Fruit fly (Drosophila melanogaster): ENCODE results near the gene CG42375.

CG42375 gene

DNA sequence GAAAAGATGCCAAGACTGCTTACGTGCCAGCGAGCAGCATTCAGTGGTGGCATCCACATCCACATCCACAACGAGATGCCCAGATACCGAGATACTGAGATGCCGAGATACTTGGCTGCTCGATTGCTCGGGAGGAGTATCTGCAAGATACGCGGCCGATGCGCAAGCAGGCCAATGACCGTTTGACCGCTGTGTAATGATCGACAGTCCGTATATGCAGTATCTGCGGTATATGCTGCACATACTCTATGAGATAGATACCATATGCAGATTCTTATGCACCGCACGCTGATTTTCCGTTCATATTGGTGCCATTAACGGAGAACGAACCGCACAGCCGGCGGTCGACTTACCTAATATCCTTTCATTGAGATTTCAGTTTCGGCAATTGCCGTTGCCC is 29.8 kb downstream of the CG42375 start:
- no peak for TF ChIP-seq Vsx2 (GFP tag; optimal IDR thresholded peaks at IDR 0.05; ENCODE audit: partially characterized antibody)
- TF ChIP-seq N (GFP tag; optimal IDR thresholded peaks at IDR 0.05), result no peak
- TF ChIP-seq rgr (GFP tag; optimal IDR thresholded peaks at IDR 0.05), result no peak
- no peak for TF ChIP-seq tai (GFP tag; optimal IDR thresholded peaks at IDR 0.05)
- TF ChIP-seq woc (GFP tag; optimal IDR thresholded peaks at IDR 0.05), result no peak
- TF ChIP-seq foxo (GFP tag; optimal IDR thresholded peaks at IDR 0.05), result no peak
- TF ChIP-seq Hr78 (GFP tag; optimal IDR thresholded peaks at IDR 0.05), result no peak
- no peak for TF ChIP-seq fru (GFP tag; optimal IDR thresholded peaks at IDR 0.05)
- no peak for TF ChIP-seq lola (GFP tag; optimal IDR thresholded peaks at IDR 0.05)
- no peak for TF ChIP-seq jim (GFP tag; optimal IDR thresholded peaks at IDR 0.05)
- TF ChIP-seq CG32264 (GFP tag; optimal IDR thresholded peaks at IDR 0.05), result no peak
- no peak for TF ChIP-seq CrebA (GFP tag; optimal IDR thresholded peaks at IDR 0.05; ENCODE audit: borderline replicate concordance)

DNA sequence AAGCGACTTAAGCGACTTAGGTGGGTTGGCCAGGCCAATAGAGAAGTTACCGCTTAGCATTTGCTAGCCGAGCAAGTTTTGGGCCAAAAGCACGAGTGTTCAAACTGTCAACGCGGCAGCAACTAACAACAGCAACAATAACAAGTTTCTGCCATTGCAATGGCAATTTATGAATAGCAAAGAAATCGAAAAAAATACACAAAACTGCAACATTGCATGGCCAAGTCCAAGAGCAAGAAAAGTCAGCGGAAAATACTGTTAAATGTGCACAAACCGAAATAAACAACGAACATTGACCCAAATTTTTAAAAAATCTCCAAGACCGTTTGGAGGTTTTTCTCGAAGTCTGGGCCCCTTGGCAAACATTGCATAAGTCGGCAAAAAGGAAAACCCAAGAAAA is 30.9 kb downstream of the CG42375 start:
- TF ChIP-seq Dif (GFP tag; optimal IDR thresholded peaks at IDR 0.05; ENCODE audit: partially characterized antibody) (no peak), foxo (GFP tag; optimal IDR thresholded peaks at IDR 0.05) (no peak), Jra (GFP tag; optimal IDR thresholded peaks at IDR 0.05) (no peak), rgr (GFP tag; optimal IDR thresholded peaks at IDR 0.05) (no peak), h (GFP tag; optimal IDR thresholded peaks at IDR 0.05) (no peak), Dfd (GFP tag; optimal IDR thresholded peaks at IDR 0.05) (no peak), fru (GFP tag; optimal IDR thresholded peaks at IDR 0.05) (no peak)

DNA sequence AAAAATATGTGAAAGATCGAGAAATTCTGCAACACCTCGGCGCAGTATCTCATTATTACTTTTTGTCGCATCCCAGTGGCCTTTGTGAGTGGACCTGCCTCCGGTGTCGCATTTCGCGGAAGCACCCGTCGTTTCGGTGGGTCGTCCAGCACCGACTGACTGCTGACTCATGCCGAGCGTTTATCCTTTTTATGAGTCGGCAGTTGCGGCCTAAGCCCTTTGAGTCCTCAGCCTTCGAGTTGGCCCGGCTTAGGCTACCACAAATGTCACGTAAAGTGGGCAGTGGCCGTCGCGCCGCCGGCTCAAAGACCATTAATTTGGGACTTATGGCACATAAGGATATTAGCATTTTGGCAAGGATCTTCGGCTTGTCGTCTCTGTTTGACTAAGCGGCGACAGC is 32.3 kb downstream of the CG42375 start:
- TF ChIP-seq rgr (GFP tag; optimal IDR thresholded peaks at IDR 0.05) (no peak), sv (GFP tag; optimal IDR thresholded peaks at IDR 0.05) (no peak), Dif (GFP tag; optimal IDR thresholded peaks at IDR 0.05; ENCODE audit: partially characterized antibody) (no peak), Abd-B (GFP tag; optimal IDR thresholded peaks at IDR 0.05) (no peak), ey (GFP tag; optimal IDR thresholded peaks at IDR 0.05) (no peak), Jra (GFP tag; optimal IDR thresholded peaks at IDR 0.05) (no peak), tai (GFP tag; optimal IDR thresholded peaks at IDR 0.05) (no peak), CG32264 (GFP tag; optimal IDR thresholded peaks at IDR 0.05) (no peak), HLH106 (tag; optimal IDR thresholded peaks at IDR 0.05) (no peak), pan (optimal IDR thresholded peaks at IDR 0.05) (no peak), N (GFP tag; optimal IDR thresholded peaks at IDR 0.05) (no peak), sage (GFP tag; optimal IDR thresholded peaks at IDR 0.05) (no peak), Hnf4 (GFP tag; optimal IDR thresholded peaks at IDR 0.05) (no peak), Rel (GFP tag; optimal IDR thresholded peaks at IDR 0.05) (no peak), Rel (tag; optimal IDR thresholded peaks at IDR 0.05) (no peak), Dfd (GFP tag; optimal IDR thresholded peaks at IDR 0.05) (no peak), fru (GFP tag; optimal IDR thresholded peaks at IDR 0.05) (no peak), OdsH (GFP tag; optimal IDR thresholded peaks at IDR 0.05) (no peak), psq (GFP tag; optimal IDR thresholded peaks at IDR 0.05) (no peak), br (GFP tag; optimal IDR thresholded peaks at IDR 0.05) (no peak), Hr78 (GFP tag; optimal IDR thresholded peaks at IDR 0.05) (no peak)

DNA sequence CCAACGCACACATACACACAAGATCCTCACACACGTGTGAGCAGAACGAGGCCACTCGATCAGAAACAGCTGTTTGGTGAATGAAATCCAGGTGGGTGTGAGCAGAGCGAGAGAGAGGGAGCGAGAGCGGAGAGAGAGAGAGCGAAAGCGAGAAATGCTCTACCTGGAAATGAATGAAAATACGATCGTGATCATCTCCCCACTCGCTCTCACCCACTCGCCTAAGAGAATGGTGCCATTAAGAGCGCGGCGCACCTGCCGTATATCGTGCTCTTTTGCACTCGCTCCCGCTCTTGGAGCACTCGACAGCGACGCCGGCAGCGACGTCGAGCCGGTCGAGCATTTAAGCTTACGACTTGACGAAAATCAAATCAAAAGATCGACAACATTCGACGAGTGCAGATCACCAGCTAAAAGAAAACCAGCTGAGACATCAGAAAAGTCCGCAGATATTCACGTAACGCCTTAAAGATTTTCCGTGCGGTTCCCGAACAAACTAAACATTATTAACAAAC is 33.4 kb downstream of the CG42375 start, which contains the start of the genes tal-1A, tal-2A, tal-3A and tal-AA:
Gene tal-1A (plus strand): TSS at position 374 of the 515 bp plus-strand sequence.
Gene tal-2A (plus strand): TSS at position 374 of the 515 bp plus-strand sequence.
Gene tal-3A (plus strand): TSS at position 374 of the 515 bp plus-strand sequence.
Gene tal-AA (plus strand): TSS at position 374 of the 515 bp plus-strand sequence.
- TF ChIP-seq dl (GFP tag; optimal IDR thresholded peaks at IDR 0.05; ENCODE audit: insufficient read depth in 1 of 2, partially characterized antibody in 2 of 2) (peak; percentile 92 to 96), usp (GFP tag; optimal IDR thresholded peaks at IDR 0.05) (no peak), rgr (GFP tag; optimal IDR thresholded peaks at IDR 0.05) (peak; percentile 47), dsf (GFP tag; optimal IDR thresholded peaks at IDR 0.05; ENCODE audit: borderline replicate concordance) (no peak), Sp1 (GFP tag; optimal IDR thresholded peaks at IDR 0.05) (peak; percentile 27), psq (GFP tag; optimal IDR thresholded peaks at IDR 0.05) (peak; percentile 8), h (GFP tag; optimal IDR thresholded peaks at IDR 0.05) (peak; percentile 70), Dif (GFP tag; optimal IDR thresholded peaks at IDR 0.05; ENCODE audit: partially characterized antibody) (peak; percentile 99), tai (GFP tag; optimal IDR thresholded peaks at IDR 0.05) (no peak), dmrt93B (GFP tag; optimal IDR thresholded peaks at IDR 0.05) (no peak), sv (GFP tag; optimal IDR thresholded peaks at IDR 0.05) (no peak), Jra (GFP tag; optimal IDR thresholded peaks at IDR 0.05) (peak; percentile 55), pan (optimal IDR thresholded peaks at IDR 0.05) (no peak), Mio (GFP tag; optimal IDR thresholded peaks at IDR 0.05) (no peak), fru (GFP tag; optimal IDR thresholded peaks at IDR 0.05) (peak; percentile 56), br (GFP tag; optimal IDR thresholded peaks at IDR 0.05) (peak; percentile 8), brk (GFP tag; optimal IDR thresholded peaks at IDR 0.05) (peak; percentile 54), OdsH (GFP tag; optimal IDR thresholded peaks at IDR 0.05) (peak; percentile 48), Hr83 (GFP tag; optimal IDR thresholded peaks at IDR 0.05; ENCODE audit: poor library complexity, severe bottlenecking) (no peak), Rel (GFP tag; optimal IDR thresholded peaks at IDR 0.05) (peak; percentile 2), Rel (tag; optimal IDR thresholded peaks at IDR 0.05) (peak; percentile 25), Abd-B (GFP tag; optimal IDR thresholded peaks at IDR 0.05) (no peak), Vsx2 (GFP tag; optimal IDR thresholded peaks at IDR 0.05; ENCODE audit: partially characterized antibody) (peak; percentile 92), foxo (GFP tag; optimal IDR thresholded peaks at IDR 0.05) (peak; percentile 26 to 37), CG32264 (GFP tag; optimal IDR thresholded peaks at IDR 0.05) (no peak), CrebA (GFP tag; optimal IDR thresholded peaks at IDR 0.05; ENCODE audit: borderline replicate concordance) (peak; percentile 65), GATAd (GFP tag; optimal IDR thresholded peaks at IDR 0.05) (no peak), sage (GFP tag; optimal IDR thresholded peaks at IDR 0.05) (peak; percentile 66), Hnf4 (GFP tag; optimal IDR thresholded peaks at IDR 0.05) (peak; percentile 35)

Data from whole organism, wandering third instar larva.